Fruit fly (Drosophila melanogaster) whole organism, embryonic: ENCODE data around the gene Boh1.

ENCODE experiments used
- Blimp-1 ChIP-seq: fragments of 200-800 bp; sonication (Bioruptor generic); optimal IDR thresholded peaks from 3 replicates; lab custom pipeline; 2018; ENCODE audit warnings: missing biosample characterization, missing genetic modification characterization, mild to moderate bottlenecking, moderate library complexity, missing genetic modification reagents
- CG10462 ChIP-seq: fragments of 200-800 bp; sonication (Bioruptor generic); optimal IDR thresholded peaks from 2 replicates; lab custom pipeline; 2016; ENCODE audit warnings: missing biosample characterization, missing genetic modification characterization
- CG10959 ChIP-seq: fragments of 200-800 bp; sonication (Bioruptor generic); IDR thresholded peaks from 2 replicates; pipeline ENCODE4 v1.3.6; 2022; ENCODE audit warnings: missing biosample characterization, missing genetic modification characterization
- CG10979 ChIP-seq: fragments of 200-800 bp; sonication (Bioruptor generic); optimal IDR thresholded peaks from 2 replicates; lab custom pipeline; 2018; ENCODE audit warnings: missing biosample characterization, mild to moderate bottlenecking, missing genetic modification characterization, moderate library complexity
- CG12155 ChIP-seq: fragments of 200-800 bp; sonication (Bioruptor generic); optimal IDR thresholded peaks from 3 replicates; lab custom pipeline; 2016; ENCODE audit warnings: missing biosample characterization, missing genetic modification characterization
- CG14441 ChIP-seq: fragments of 200-800 bp; sonication (Bioruptor generic); IDR thresholded peaks from 2 replicates; pipeline ENCODE4 v1.3.6; 2022; ENCODE audit warnings: missing biosample characterization, missing genetic modification characterization
- CG1603 ChIP-seq: fragments of 200-800 bp; sonication (Bioruptor generic); optimal IDR thresholded peaks from 2 replicates; lab custom pipeline; 2019; ENCODE audit warnings: missing biosample characterization, mild to moderate bottlenecking, missing genetic modification characterization, moderate library complexity
- CG16815 ChIP-seq: fragments of 200-800 bp; sonication (Bioruptor generic); optimal IDR thresholded peaks from 3 replicates; lab custom pipeline; 2017; ENCODE audit warnings: missing biosample characterization, mild to moderate bottlenecking, missing genetic modification characterization
- CG17568 ChIP-seq: fragments of 200-800 bp; sonication (Bioruptor generic); optimal IDR thresholded peaks from 2 replicates; lab custom pipeline; 2018; ENCODE audit warnings: missing biosample characterization, mild to moderate bottlenecking, missing genetic modification characterization, moderate library complexity
- CG18619 ChIP-seq: fragments of 200-800 bp; sonication (Bioruptor generic); optimal IDR thresholded peaks from 3 replicates; lab custom pipeline; 2017; ENCODE audit warnings: missing biosample characterization, mild to moderate bottlenecking, missing genetic modification characterization
- CG30431 ChIP-seq: fragments of 200-800 bp; sonication (Bioruptor generic); optimal IDR thresholded peaks from 2 replicates; lab custom pipeline; 2017; ENCODE audit warnings: missing biosample characterization, missing genetic modification characterization
- CG32532 ChIP-seq: fragments of 200-800 bp; sonication (Bioruptor generic); IDR thresholded peaks from 2 replicates; pipeline ENCODE4 v1.3.6; 2022; ENCODE audit warnings: missing biosample characterization, missing genetic modification characterization
- CG4328 ChIP-seq: fragments of 200-800 bp; sonication (Bioruptor generic); optimal IDR thresholded peaks from 3 replicates; lab custom pipeline; 2017; ENCODE audit warnings: missing biosample characterization, missing genetic modification reagents, missing genetic modification characterization
- CG4617 ChIP-seq: fragments of 200-800 bp; sonication (Bioruptor generic); optimal IDR thresholded peaks from 3 replicates; lab custom pipeline; 2016; ENCODE audit warnings: missing biosample characterization, missing genetic modification characterization, borderline replicate concordance
- CG4730 ChIP-seq: fragments of 200-800 bp; sonication (Bioruptor generic); IDR thresholded peaks from 2 replicates; pipeline ENCODE4 v1.3.6; 2022; ENCODE audit warnings: missing biosample characterization, missing genetic modification characterization
- CG7556 ChIP-seq: fragments of 200-800 bp; sonication (Bioruptor generic); optimal IDR thresholded peaks from 2 replicates; lab custom pipeline; 2017; ENCODE audit warnings: missing biosample characterization, mild to moderate bottlenecking, missing genetic modification characterization
- CG8290 ChIP-seq, 3 experiments: fragments of 200-800 bp; sonication (Bioruptor generic); optimal IDR thresholded peaks; 2 replicates each; lab custom pipeline; 2016 to 2019; ENCODE audit warnings: missing biosample characterization in 3 of 3, missing genetic modification characterization in 3 of 3, mild to moderate bottlenecking in 2 of 3, moderate library complexity in 1 of 3
- CG9727 ChIP-seq: fragments of 200-800 bp; sonication (Bioruptor generic); optimal IDR thresholded peaks from 3 replicates; lab custom pipeline; 2017; ENCODE audit warnings: missing biosample characterization, mild to moderate bottlenecking, missing genetic modification characterization
- Dek ChIP-seq: fragments of 200-800 bp; sonication (Bioruptor generic); optimal IDR thresholded peaks from 3 replicates; lab custom pipeline; 2019; ENCODE audit warnings: missing biosample characterization, mild to moderate bottlenecking, missing genetic modification characterization, moderate library complexity
- Drgx ChIP-seq: fragments of 200-800 bp; sonication (Bioruptor generic); IDR thresholded peaks from 2 replicates; pipeline ENCODE4 v1.3.6; 2022; ENCODE audit warnings: missing biosample characterization, missing genetic modification characterization
- E2f2 ChIP-seq: fragments of 200-800 bp; sonication (Bioruptor generic); IDR thresholded peaks from 2 replicates; pipeline ENCODE4 v1.3.6; 2022; ENCODE audit warnings: missing biosample characterization, missing genetic modification characterization
- H2.0 ChIP-seq: fragments of 200-800 bp; sonication (Bioruptor generic); IDR thresholded peaks from 2 replicates; pipeline ENCODE4 v1.3.6; 2022; ENCODE audit warnings: missing biosample characterization, missing genetic modification characterization
- Hr51 ChIP-seq, 2 experiments: fragments of 200-800 bp; sonication (Bioruptor generic); optimal IDR thresholded peaks; 2 replicates in 1 of 2; 3 replicates in 1 of 2; lab custom pipeline; 2016 to 2018; ENCODE audit warnings: missing biosample characterization in 2 of 2, missing genetic modification characterization in 2 of 2, mild to moderate bottlenecking in 1 of 2, moderate library complexity in 1 of 2
- Meics ChIP-seq: fragments of 200-800 bp; sonication (Bioruptor generic); optimal IDR thresholded peaks from 2 replicates; lab custom pipeline; 2017; ENCODE audit warnings: missing biosample characterization, mild to moderate bottlenecking, missing genetic modification characterization
- Optix ChIP-seq: fragments of 200-800 bp; sonication (Bioruptor generic); IDR thresholded peaks from 3 replicates; pipeline ENCODE4 v1.3.6; 2022; ENCODE audit warnings: missing biosample characterization, missing genetic modification characterization
- YL-1 ChIP-seq: fragments of 200-800 bp; sonication (Bioruptor generic); optimal IDR thresholded peaks from 3 replicates; lab custom pipeline; 2017; ENCODE audit warnings: missing biosample characterization, mild to moderate bottlenecking, missing genetic modification characterization
- ash1 ChIP-seq: fragments of 200-800 bp; sonication (Bioruptor generic); optimal IDR thresholded peaks from 2 replicates; lab custom pipeline; 2018; ENCODE audit warnings: missing biosample characterization, mild to moderate bottlenecking, missing genetic modification characterization
- bsh ChIP-seq, 2 experiments: fragments of 200-800 bp; sonication (Bioruptor generic); optimal IDR thresholded peaks; 2 replicates each; lab custom pipeline; 2017 to 2018; ENCODE audit warnings: mild to moderate bottlenecking in 2 of 2, missing biosample characterization in 2 of 2, missing genetic modification characterization in 2 of 2, moderate library complexity in 1 of 2
- ci ChIP-seq: fragments of 200-800 bp; sonication (Bioruptor generic); IDR thresholded peaks from 3 replicates; pipeline ENCODE4 v1.3.6; 2022; ENCODE audit warnings: missing biosample characterization, missing genetic modification characterization
- crol ChIP-seq: fragments of 200-800 bp; sonication (Bioruptor generic); IDR thresholded peaks from 2 replicates; pipeline ENCODE4 v1.3.6; 2022; ENCODE audit warnings: missing biosample characterization, missing genetic modification characterization
- crp ChIP-seq, 2 experiments: fragments of 200-800 bp; sonication (Bioruptor generic); optimal IDR thresholded peaks; 2 replicates in 1 of 2; 3 replicates in 1 of 2; lab custom pipeline; 2017; ENCODE audit warnings: missing biosample characterization in 2 of 2, missing genetic modification characterization in 2 of 2, mild to moderate bottlenecking in 1 of 2, moderate library complexity in 1 of 2
- dati ChIP-seq: fragments of 200-800 bp; sonication (Bioruptor generic); IDR thresholded peaks from 2 replicates; pipeline ENCODE4 v1.3.6; 2022; ENCODE audit warnings: missing biosample characterization, missing genetic modification characterization
- fd102C ChIP-seq: fragments of 200-800 bp; sonication (Bioruptor generic); optimal IDR thresholded peaks from 2 replicates; lab custom pipeline; 2018; ENCODE audit warnings: missing biosample characterization, mild to moderate bottlenecking, missing genetic modification characterization, moderate library complexity
- fd96Cb ChIP-seq: fragments of 200-800 bp; sonication (Bioruptor generic); optimal IDR thresholded peaks from 2 replicates; lab custom pipeline; 2018; ENCODE audit warnings: missing biosample characterization, mild to moderate bottlenecking, missing genetic modification characterization, moderate library complexity
- fru ChIP-seq: fragments of >200 bp; optimal IDR thresholded peaks from 2 replicates; lab custom pipeline; 2017
- ftz-f1 ChIP-seq: fragments of 200-800 bp; sonication (Bioruptor generic); optimal IDR thresholded peaks from 2 replicates; lab custom pipeline; 2016; ENCODE audit warnings: missing biosample characterization, missing genetic modification characterization
- hbn ChIP-seq: fragments of 200-800 bp; sonication (Bioruptor generic); IDR thresholded peaks from 2 replicates; pipeline ENCODE4 v1.3.6; 2022; ENCODE audit warnings: missing biosample characterization, missing genetic modification characterization; ENCODE audit not compliant: partially characterized antibody
- kah ChIP-seq: fragments of 200-800 bp; sonication (Bioruptor generic); optimal IDR thresholded peaks from 2 replicates; lab custom pipeline; 2018; ENCODE audit warnings: missing biosample characterization, mild to moderate bottlenecking, missing genetic modification characterization
- ken ChIP-seq: fragments of 200-800 bp; sonication (Bioruptor generic); IDR thresholded peaks from 3 replicates; pipeline ENCODE4 v1.3.6; 2022; ENCODE audit warnings: missing biosample characterization, missing genetic modification characterization
- p53 ChIP-seq: fragments of 200-800 bp; sonication (Bioruptor generic); optimal IDR thresholded peaks from 2 replicates; lab custom pipeline; 2016; ENCODE audit warnings: missing biosample characterization, missing genetic modification characterization
- peb ChIP-seq: fragments of 200-800 bp; sonication (Bioruptor generic); IDR thresholded peaks from 2 replicates; pipeline ENCODE4 v1.3.6; 2022; ENCODE audit warnings: missing biosample characterization, missing genetic modification characterization
- phol ChIP-seq: fragments of 200-800 bp; sonication (Bioruptor generic); optimal IDR thresholded peaks from 3 replicates; lab custom pipeline; 2018; ENCODE audit warnings: missing biosample characterization, mild to moderate bottlenecking, missing genetic modification characterization, moderate library complexity
- prd ChIP-seq, 3 experiments: fragments of >200 bp in 2 of 3; fragments of 200-800 bp in 1 of 3; sonication (Bioruptor generic) in 1 of 3; optimal IDR thresholded peaks in 2 of 3; IDR thresholded peaks in 1 of 3; 2 replicates in 2 of 3; 3 replicates in 1 of 3; pipeline versions ENCODE4 v1.3.6 to Lab custom; 2017 to 2022; ENCODE audit warnings: missing biosample characterization in 1 of 3, missing genetic modification characterization in 1 of 3
- pzg ChIP-seq: fragments of 200-800 bp; sonication (Bioruptor generic); optimal IDR thresholded peaks from 3 replicates; lab custom pipeline; 2018; ENCODE audit warnings: missing biosample characterization, mild to moderate bottlenecking, missing genetic modification characterization, moderate library complexity
- sim ChIP-seq: fragments of 200-800 bp; sonication (Bioruptor generic); IDR thresholded peaks from 2 replicates; pipeline ENCODE4 v1.3.6; 2022; ENCODE audit warnings: missing biosample characterization, missing genetic modification characterization
- slp2 ChIP-seq: fragments of 200-800 bp; sonication (Bioruptor generic); optimal IDR thresholded peaks from 2 replicates; lab custom pipeline; 2016; ENCODE audit warnings: missing biosample characterization, missing genetic modification characterization
- tap ChIP-seq: fragments of 200-800 bp; optimal IDR thresholded peaks from 3 replicates; lab custom pipeline; 2019; ENCODE audit warnings: missing biosample characterization, mild to moderate bottlenecking, missing genetic modification characterization, moderate library complexity
- unc-4 ChIP-seq: fragments of 200-800 bp; sonication (Bioruptor generic); IDR thresholded peaks from 2 replicates; pipeline ENCODE4 v1.3.6; 2022; ENCODE audit warnings: missing biosample characterization, missing genetic modification characterization; ENCODE audit not compliant: partially characterized antibody
- wor ChIP-seq: fragments of 200-800 bp; sonication (Bioruptor generic); IDR thresholded peaks from 2 replicates; pipeline ENCODE4 v1.3.6; 2022; ENCODE audit warnings: missing biosample characterization, missing genetic modification characterization

Gene Boh1

dm6 chr3R:27948421-27948906 is 29.2 kb upstream of the Boh1 start, which contains the start of gene Gp93 (continued):
- TF ChIP-seq kah (GFP tag; lab: Kevin White, UChicago), result no peak
- TF ChIP-seq Dek (tag; lab: Kevin White, UChicago), result peak; percentile 18
- no peak for TF ChIP-seq p53
- TF ChIP-seq peb, result no peak
- peak; percentile 54 for TF ChIP-seq CG18619 (GFP tag; lab: Kevin White, UChicago)
- TF ChIP-seq CG4617 (GFP tag; lab: Kevin White, UChicago), result peak; percentile 6
- TF ChIP-seq YL-1 (GFP tag; lab: Kevin White, UChicago), result peak; percentile 95
- peak; percentile 80 for TF ChIP-seq CG32532
- TF ChIP-seq Blimp-1 (GFP tag; lab: Kevin White, UChicago), result no peak
- no peak for TF ChIP-seq ftz-f1 (GFP tag; lab: Kevin White, UChicago)
- TF ChIP-seq CG30431 (GFP tag; lab: Kevin White, UChicago), result peak; percentile 29
- TF ChIP-seq CG7556 (GFP tag; lab: Kevin White, UChicago), result peak; percentile 55
- TF ChIP-seq ash1 (GFP tag; lab: Kevin White, UChicago), result no peak
- no peak for TF ChIP-seq CG4730 (GFP tag; lab: Robert Waterston, UW)
- TF ChIP-seq dati (GFP tag; lab: Robert Waterston, UW), result no peak
- peak; percentile 59 for TF ChIP-seq phol (tag; lab: Kevin White, UChicago)
- TF ChIP-seq Hr51 (GFP tag; optimal IDR thresholded peaks at IDR 0.05; lab: Kevin White, UChicago), result peak; percentile 15 to 66
- no peak for TF ChIP-seq CG8290 (GFP tag; optimal IDR thresholded peaks at IDR 0.05; lab: Kevin White, UChicago)
- peak in 1 of 2 experiments; percentile 59 for TF ChIP-seq CG8290 (tag; optimal IDR thresholded peaks at IDR 0.05; lab: Kevin White, UChicago)
- TF ChIP-seq Drgx (GFP tag; lab: Robert Waterston, UW), result peak; percentile 29; the same call in 1 of the 2 replicates
- TF ChIP-seq fru (lab: Kevin White, UChicago), result no peak
- TF ChIP-seq CG4328, result peak; percentile 45
- peak; percentile 45 for TF ChIP-seq fd96Cb (tag; lab: Kevin White, UChicago)
- TF ChIP-seq Meics (GFP tag; lab: Kevin White, UChicago), result peak; percentile 53
- TF ChIP-seq CG12155, result peak; percentile 16
- no peak for TF ChIP-seq CG10959
- TF ChIP-seq Optix (GFP tag; lab: Robert Waterston, UW), result peak; percentile 51; the same call in 1 of the 3 replicates
- no peak for TF ChIP-seq crol (GFP tag; lab: Robert Waterston, UW)
- peak; percentile 48 for TF ChIP-seq pzg
- no peak for TF ChIP-seq CG17568 (GFP tag; lab: Kevin White, UChicago)
- peak; percentile 53 for TF ChIP-seq CG10462 (GFP tag; lab: Kevin White, UChicago)
- TF ChIP-seq ken (GFP tag; lab: Robert Waterston, UW), result peak; percentile 46; the same call in 1 of the 3 replicates
- TF ChIP-seq H2.0 (GFP tag; lab: Robert Waterston, UW), result peak; percentile 55; the same call in 1 of the 2 replicates
- peak; percentile 66 for TF ChIP-seq CG14441 (GFP tag; lab: Robert Waterston, UW)
- TF ChIP-seq wor (GFP tag; lab: Robert Waterston, UW), result 0 out of 2 replicates have a peak, but pooled peaks have one; percentile 19
- TF ChIP-seq unc-4 (GFP tag; lab: Robert Waterston, UW), result no peak
- peak; percentile 30 for TF ChIP-seq CG16815 (GFP tag; lab: Kevin White, UChicago)
- TF ChIP-seq E2f2 (GFP tag; lab: Robert Waterston, UW), result peak; percentile 46
- TF ChIP-seq bsh (GFP tag; optimal IDR thresholded peaks at IDR 0.05; lab: Kevin White, UChicago), result peak; percentile 20 to 53
- peak; percentile 13 for TF ChIP-seq slp2
- no peak for TF ChIP-seq sim
- peak; percentile 76; the same call in 2 of the 3 replicates for TF ChIP-seq ci (GFP tag; lab: Robert Waterston, UW)
- no peak for TF ChIP-seq prd (optimal IDR thresholded peaks at IDR 0.05; lab: Kevin White, UChicago)
- peak; percentile 80 for TF ChIP-seq prd (GFP tag; IDR thresholded peaks at IDR 0.05; lab: Robert Waterston, UW)
- TF ChIP-seq tap (tag; lab: Kevin White, UChicago), result peak; percentile 50
- peak; percentile 52 for TF ChIP-seq CG9727 (GFP tag; lab: Kevin White, UChicago)
- no peak for TF ChIP-seq fd102C (GFP tag; lab: Kevin White, UChicago)
- peak; percentile 22 for TF ChIP-seq CG10979 (tag; lab: Kevin White, UChicago)
- TF ChIP-seq CG1603 (tag; lab: Kevin White, UChicago), result peak; percentile 35
- no peak for TF ChIP-seq crp (GFP tag; optimal IDR thresholded peaks at IDR 0.05; lab: Kevin White, UChicago)
- TF ChIP-seq hbn, result no peak
